Worm (Caenorhabditis elegans) whole organism, L4 larva: ENCODE measurements around the gene C49F8.14.

Source experiments
- D1046.2 ChIP-seq: fragments of 200-800 bp; sonication (Bioruptor generic); IDR thresholded peaks from 2 replicates; pipeline ENCODE4 v1.3.6; 2022; ENCODE audit warnings: missing genetic modification characterization, missing compliant biosample characterization
- F10B5.3 ChIP-seq: sonication (generic microtip); optimal IDR thresholded peaks from 2 replicates; lab custom pipeline; 2016; ENCODE audit warnings: mild to moderate bottlenecking, missing genetic modification characterization, missing compliant biosample characterization
- R02D3.7 ChIP-seq: fragments of 150-350 bp; sonication (generic microtip); optimal IDR thresholded peaks from 3 replicates; lab custom pipeline; 2014; ENCODE audit warnings: missing biosample characterization, missing genetic modification characterization
- Y105C5A.15 ChIP-seq: fragments of 200-800 bp; sonication (Bioruptor generic); IDR thresholded peaks from 2 replicates; pipeline ENCODE4 v1.3.6; 2022; ENCODE audit warnings: missing genetic modification characterization, missing compliant biosample characterization
- Y48G9A.11 ChIP-seq: fragments of 200-800 bp; sonication (Bioruptor generic); IDR thresholded peaks from 2 replicates; pipeline ENCODE4 v1.3.6; 2022; ENCODE audit warnings: missing genetic modification reagents, missing genetic modification characterization, missing compliant biosample characterization
- Y5F2A.4 ChIP-seq: fragments of 200-800 bp; sonication (Bioruptor generic); optimal IDR thresholded peaks from 2 replicates; lab custom pipeline; 2018; ENCODE audit warnings: mild to moderate bottlenecking, missing genetic modification characterization, missing compliant biosample characterization
- ZK546.5 ChIP-seq, 2 experiments: sonication (generic microtip); optimal IDR thresholded peaks; 2 replicates each; lab custom pipeline; 2017; ENCODE audit warnings: missing biosample characterization in 2 of 2, missing genetic modification characterization in 2 of 2
- aha-1 ChIP-seq: fragments of 150-350 bp; peaks from one replicate; lab custom pipeline; 2014; ENCODE audit warnings: missing biosample characterization, missing genetic modification characterization
- aly-2 ChIP-seq: sonication (generic microtip); optimal IDR thresholded peaks from 2 replicates; lab custom pipeline; 2018; ENCODE audit warnings: missing biosample characterization, missing genetic modification characterization
- ama-1 ChIP-seq: fragments of 150-350 bp; optimal IDR thresholded peaks from 2 replicates; lab custom pipeline; 2014; ENCODE audit warnings: inconsistent platforms, mixed read lengths
- arid-1 ChIP-seq: fragments of 200-800 bp; sonication (Bioruptor generic); conservative IDR thresholded peaks from 2 replicates; pipeline ENCODE4 v1.3.6; 2022; ENCODE audit warnings: missing genetic modification reagents, missing genetic modification characterization, missing compliant biosample characterization
- attf-4 ChIP-seq: sonication (generic microtip); optimal IDR thresholded peaks from 3 replicates; lab custom pipeline; 2017; ENCODE audit warnings: missing biosample characterization, missing genetic modification characterization
- ceh-44 ChIP-seq: fragments of 200-800 bp; sonication (Bioruptor generic); IDR thresholded peaks from 2 replicates; pipeline ENCODE4 v1.3.6; 2022; ENCODE audit warnings: missing genetic modification reagents, missing genetic modification characterization, missing compliant biosample characterization
- cey-2 ChIP-seq: sonication (generic microtip); optimal IDR thresholded peaks from 3 replicates; lab custom pipeline; 2017; ENCODE audit warnings: missing genetic modification characterization, mild to moderate bottlenecking, missing compliant biosample characterization, antibody characterized with exemption, borderline replicate concordance; ENCODE audit not compliant: insufficient read depth
- ctbp-1 ChIP-seq: fragments of 200-800 bp; sonication (Bioruptor generic); IDR thresholded peaks from 2 replicates; pipeline ENCODE4 v1.3.6; 2022; ENCODE audit warnings: missing genetic modification reagents, missing genetic modification characterization, missing compliant biosample characterization
- daf-19 ChIP-seq: fragments of 200-800 bp; sonication (Bioruptor generic); conservative IDR thresholded peaks from 2 replicates; pipeline ENCODE4 v1.3.6; 2022; ENCODE audit warnings: missing genetic modification characterization, missing compliant biosample characterization
- dmd-6 ChIP-seq: fragments of 200-800 bp; sonication (Bioruptor generic); IDR thresholded peaks from 2 replicates; pipeline ENCODE4 v1.3.6; 2022; ENCODE audit warnings: missing genetic modification reagents, missing genetic modification characterization, missing compliant biosample characterization
- dmd-9 ChIP-seq: fragments of 200-800 bp; sonication (Bioruptor generic); IDR thresholded peaks from 2 replicates; pipeline ENCODE4 v1.3.6; 2022; ENCODE audit warnings: missing genetic modification reagents, missing genetic modification characterization, missing compliant biosample characterization
- dve-1 ChIP-seq: sonication (generic microtip); optimal IDR thresholded peaks from 2 replicates; lab custom pipeline; 2017; ENCODE audit warnings: antibody characterized with exemption, mild to moderate bottlenecking, missing genetic modification characterization, missing compliant biosample characterization; ENCODE audit not compliant: insufficient read depth
- egl-27 ChIP-seq: sonication (generic microtip); optimal IDR thresholded peaks from 3 replicates; lab custom pipeline; 2017; ENCODE audit warnings: missing biosample characterization, missing genetic modification reagents, missing genetic modification characterization
- egl-43 ChIP-seq: fragments of 200-800 bp; sonication (Bioruptor generic); IDR thresholded peaks from 2 replicates; pipeline ENCODE4 v1.3.6; 2022; ENCODE audit warnings: missing genetic modification reagents, missing genetic modification characterization, missing compliant biosample characterization
- gei-8 ChIP-seq: fragments of 200-800 bp; sonication (Bioruptor generic); optimal IDR thresholded peaks from 2 replicates; lab custom pipeline; 2018; ENCODE audit warnings: mild to moderate bottlenecking, missing genetic modification characterization, missing compliant biosample characterization
- hmg-1.1 ChIP-seq: fragments of 200-800 bp; sonication (Bioruptor generic); IDR thresholded peaks from 2 replicates; pipeline ENCODE4 v1.3.6; 2022; ENCODE audit warnings: missing genetic modification reagents, missing genetic modification characterization, missing compliant biosample characterization
- lim-7 ChIP-seq: fragments of 200-800 bp; sonication (Bioruptor generic); IDR thresholded peaks from 2 replicates; pipeline ENCODE4 v1.3.6; 2022; ENCODE audit warnings: missing genetic modification characterization, missing compliant biosample characterization
- lin-13 ChIP-seq: fragments of 150-350 bp; optimal IDR thresholded peaks from 2 replicates; lab custom pipeline; 2014; ENCODE audit warnings: missing biosample characterization, missing genetic modification reagents, missing genetic modification characterization
- lin-15B ChIP-seq: fragments of 150-350 bp; sonication (generic microtip); optimal IDR thresholded peaks from 3 replicates; lab custom pipeline; 2014; ENCODE audit warnings: missing biosample characterization, missing genetic modification characterization
- lin-29 ChIP-seq: fragments of 200-800 bp; sonication (Bioruptor generic); IDR thresholded peaks from 2 replicates; pipeline ENCODE4 v1.3.6; 2022; ENCODE audit warnings: missing genetic modification reagents, missing genetic modification characterization, missing compliant biosample characterization
- lin-38 ChIP-seq: fragments of 200-800 bp; sonication (Bioruptor generic); IDR thresholded peaks from 2 replicates; pipeline ENCODE4 v1.3.6; 2022; ENCODE audit warnings: missing genetic modification reagents, missing genetic modification characterization, missing compliant biosample characterization
- lin-39 ChIP-seq: fragments of 150-350 bp; optimal IDR thresholded peaks from 2 replicates; lab custom pipeline; 2014; ENCODE audit warnings: missing biosample characterization, missing genetic modification reagents, missing genetic modification characterization
- madf-9 ChIP-seq: fragments of 200-800 bp; sonication (Bioruptor generic); conservative IDR thresholded peaks from 2 replicates; pipeline ENCODE4 v1.3.6; 2022; ENCODE audit warnings: missing genetic modification reagents, missing genetic modification characterization, missing compliant biosample characterization
- mdt-29 ChIP-seq: fragments of 200-800 bp; sonication (Bioruptor generic); IDR thresholded peaks from 2 replicates; pipeline ENCODE4 v1.3.6; 2022; ENCODE audit warnings: missing genetic modification reagents, missing genetic modification characterization, missing compliant biosample characterization
- mep-1 ChIP-seq: fragments of 150-350 bp; sonication (generic microtip); optimal IDR thresholded peaks from 3 replicates; lab custom pipeline; 2014; ENCODE audit warnings: missing biosample characterization, missing genetic modification characterization
- nhr-102 ChIP-seq: sonication (generic microtip); optimal IDR thresholded peaks from 2 replicates; lab custom pipeline; 2016; ENCODE audit warnings: mild to moderate bottlenecking, missing genetic modification characterization, moderate library complexity, missing compliant biosample characterization
- nhr-237 ChIP-seq: sonication (generic microtip); optimal IDR thresholded peaks from 2 replicates; lab custom pipeline; 2017; ENCODE audit warnings: missing biosample characterization, missing genetic modification characterization
- nhr-25 ChIP-seq: sonication (generic microtip); optimal IDR thresholded peaks from 2 replicates; lab custom pipeline; 2017; ENCODE audit warnings: missing genetic modification characterization, mild to moderate bottlenecking, missing compliant biosample characterization, antibody characterized with exemption, moderate library complexity, borderline replicate concordance; ENCODE audit not compliant: insufficient read depth
- nhr-28 ChIP-seq: fragments of 150-350 bp; optimal IDR thresholded peaks from 2 replicates; lab custom pipeline; 2014; ENCODE audit warnings: missing biosample characterization, missing genetic modification characterization
- nhr-41 ChIP-seq: fragments of 200-800 bp; sonication (Bioruptor generic); IDR thresholded peaks from 2 replicates; pipeline ENCODE4 v1.3.6; 2022; ENCODE audit warnings: missing genetic modification reagents, missing genetic modification characterization, missing compliant biosample characterization
- nhr-42 ChIP-seq: fragments of 200-800 bp; sonication (Bioruptor generic); IDR thresholded peaks from 2 replicates; pipeline ENCODE4 v1.3.6; 2022; ENCODE audit warnings: missing genetic modification characterization, missing compliant biosample characterization
- nhr-6 ChIP-seq: fragments of 150-350 bp; optimal IDR thresholded peaks from 2 replicates; lab custom pipeline; 2014; ENCODE audit warnings: missing biosample characterization, missing genetic modification characterization
- nhr-76 ChIP-seq: fragments of 150-350 bp; optimal IDR thresholded peaks from 2 replicates; lab custom pipeline; 2014; ENCODE audit warnings: missing biosample characterization, missing genetic modification characterization
- nhr-77 ChIP-seq: fragments of 150-350 bp; optimal IDR thresholded peaks from 2 replicates; lab custom pipeline; 2014; ENCODE audit warnings: missing biosample characterization, missing genetic modification characterization
- php-3 ChIP-seq: fragments of 200-800 bp; sonication (Bioruptor generic); IDR thresholded peaks from 2 replicates; pipeline ENCODE4 v1.3.6; 2022; ENCODE audit warnings: missing genetic modification reagents, missing genetic modification characterization, missing compliant biosample characterization
- sdz-12 ChIP-seq: fragments of 200-800 bp; sonication (Bioruptor generic); optimal IDR thresholded peaks from 2 replicates; lab custom pipeline; 2018; ENCODE audit warnings: mild to moderate bottlenecking, missing genetic modification characterization, missing compliant biosample characterization
- snpc-1.2 ChIP-seq: fragments of 200-800 bp; sonication (Bioruptor generic); IDR thresholded peaks from 2 replicates; pipeline ENCODE4 v1.3.6; 2022; ENCODE audit warnings: missing genetic modification reagents, missing genetic modification characterization, missing compliant biosample characterization
- snpc-4 ChIP-seq: fragments of 150-350 bp; optimal IDR thresholded peaks from 2 replicates; lab custom pipeline; 2014; ENCODE audit warnings: missing biosample characterization, missing genetic modification characterization
- spr-1 ChIP-seq: sonication (generic microtip); optimal IDR thresholded peaks from 2 replicates; lab custom pipeline; 2016; ENCODE audit warnings: mild to moderate bottlenecking, missing genetic modification characterization, missing compliant biosample characterization
- spr-3 ChIP-seq: fragments of 200-800 bp; sonication (Bioruptor generic); optimal IDR thresholded peaks from 2 replicates; lab custom pipeline; 2018; ENCODE audit warnings: mild to moderate bottlenecking, missing genetic modification characterization, missing compliant biosample characterization
- unc-62 ChIP-seq, 3 experiments: fragments of 150-350 bp in 1 of 3; sonication (generic microtip); optimal IDR thresholded peaks in 2 of 3; peaks in 1 of 3; 1 replicate in 1 of 3; 2 replicates in 2 of 3; lab custom pipeline; 2014 to 2017; ENCODE audit warnings: missing biosample characterization in 3 of 3, missing genetic modification characterization in 3 of 3, missing genetic modification reagents in 3 of 3, missing genotype in 1 of 3
- zag-1 ChIP-seq: fragments of 150-350 bp; optimal IDR thresholded peaks from 2 replicates; lab custom pipeline; 2014; ENCODE audit warnings: missing biosample characterization, missing genetic modification characterization
- zfp-2 ChIP-seq: sonication (generic microtip); optimal IDR thresholded peaks from 2 replicates; lab custom pipeline; 2016; ENCODE audit warnings: mild to moderate bottlenecking, missing genetic modification characterization, missing compliant biosample characterization
- zip-2 ChIP-seq: fragments of 150-350 bp; optimal IDR thresholded peaks from 2 replicates; lab custom pipeline; 2014; ENCODE audit warnings: missing biosample characterization, missing genetic modification characterization

Gene C49F8.14

ce11 chrX:13414974-13415373, 38.2 kb upstream of the C49F8.14 start (continued):
- TF ChIP-seq lin-15B (tag; lab: Kevin White, UChicago) (no peak), egl-27 (no peak), egl-43 (GFP tag; lab: Robert Waterston, UW) (no peak; the same call in 1 of the 2 replicates), dve-1 (tag; lab: Kevin White, UChicago) (peak; percentile 35), nhr-237 (no peak), nhr-77 (tag; lab: Kevin White, UChicago) (peak; percentile 14), nhr-42 (GFP tag; lab: Robert Waterston, UW) (0 out of 2 replicates have a peak, but pooled peaks have one; percentile 12), hmg-1.1 (GFP tag; lab: Robert Waterston, UW) (peak; percentile 65), nhr-102 (tag; lab: Kevin White, UChicago) (peak; percentile 49), lim-7 (GFP tag; lab: Robert Waterston, UW) (peak; percentile 76), Y5F2A.4 (GFP tag; lab: Kevin White, UChicago) (no peak), nhr-25 (tag; lab: Kevin White, UChicago) (no peak), nhr-76 (tag; lab: Kevin White, UChicago) (no peak), aha-1 (tag; lab: Kevin White, UChicago) (peak; percentile 89), unc-62 (GFP tag; optimal IDR thresholded peaks at IDR 0.05 in 1 of 2; lab: Kevin White, UChicago) (no peak), unc-62 (tag; optimal IDR thresholded peaks at IDR 0.05; lab: Kevin White, UChicago) (no peak), spr-3 (GFP tag; lab: Kevin White, UChicago) (no peak), cey-2 (tag; lab: Kevin White, UChicago) (no peak), attf-4 (tag; lab: Kevin White, UChicago) (no peak), zag-1 (tag; lab: Kevin White, UChicago) (no peak), Y48G9A.11 (peak; percentile 44; the same call in 1 of the 2 replicates), php-3 (no peak), arid-1 (peak; percentile 71; the same call in 1 of the 2 replicates), dmd-9 (0 out of 2 replicates have a peak, but pooled peaks have one; percentile 35), snpc-4 (no peak), snpc-1.2 (GFP tag; lab: Robert Waterston, UW) (peak; percentile 67), madf-9 (GFP tag; lab: Robert Waterston, UW) (0 out of 2 replicates have a peak, but pooled peaks have one; percentile 38), ceh-44 (GFP tag; lab: Robert Waterston, UW) (no peak), lin-39 (tag; lab: Kevin White, UChicago) (no peak), R02D3.7 (tag; lab: Kevin White, UChicago) (no peak), dmd-6 (GFP tag; lab: Robert Waterston, UW) (peak; percentile 42), ZK546.5 (tag; optimal IDR thresholded peaks at IDR 0.05; lab: Kevin White, UChicago) (no peak), lin-38 (GFP tag; lab: Robert Waterston, UW) (no peak; the same call in 1 of the 2 replicates), aly-2 (tag; lab: Kevin White, UChicago) (no peak), nhr-41 (GFP tag; lab: Robert Waterston, UW) (0 out of 2 replicates have a peak, but pooled peaks have one; percentile 58), nhr-28 (tag; lab: Kevin White, UChicago) (peak; percentile 43), mdt-29 (0 out of 2 replicates have a peak, but pooled peaks have one; percentile 24), D1046.2 (GFP tag; lab: Robert Waterston, UW) (0 out of 2 replicates have a peak, but pooled peaks have one; percentile 28), ctbp-1 (GFP tag; lab: Robert Waterston, UW) (no peak), spr-1 (tag; lab: Kevin White, UChicago) (peak; percentile 13), nhr-6 (tag; lab: Kevin White, UChicago) (no peak), ama-1 (lab: Kevin White, UChicago) (no peak), lin-29 (GFP tag; lab: Robert Waterston, UW) (no peak), gei-8 (no peak), F10B5.3 (tag; lab: Kevin White, UChicago) (no peak), zfp-2 (no peak), sdz-12 (GFP tag; lab: Kevin White, UChicago) (no peak), Y105C5A.15 (GFP tag; lab: Robert Waterston, UW) (no peak), zip-2 (no peak), mep-1 (tag; lab: Kevin White, UChicago) (no peak), lin-13 (GFP tag; lab: Kevin White, UChicago) (no peak), daf-19 (no peak)
